Fruit fly (Drosophila melanogaster) whole organism, prepupa: ENCODE results near the gene CG16756.

Experiments
- Blimp-1 ChIP-seq: fragments of 200-800 bp; sonication (Bioruptor generic); optimal IDR thresholded peaks from 3 replicates; lab custom pipeline; 2017; ENCODE audit warnings: missing biosample characterization, missing genetic modification characterization, mild to moderate bottlenecking, moderate library complexity, missing genetic modification reagents
- CG6163 ChIP-seq: fragments of 200-800 bp; sonication (Bioruptor generic); IDR thresholded peaks from 3 replicates; pipeline ENCODE4 v1.3.6; 2022; ENCODE audit warnings: missing biosample characterization, missing genetic modification characterization
- CG7368 ChIP-seq: fragments of 200-800 bp; sonication (Bioruptor generic); optimal IDR thresholded peaks from 3 replicates; lab custom pipeline; 2016; ENCODE audit warnings: missing biosample characterization, missing genetic modification characterization
- CG8319 ChIP-seq: fragments of 200-800 bp; sonication (Bioruptor generic); optimal IDR thresholded peaks from 3 replicates; lab custom pipeline; 2016; ENCODE audit warnings: missing biosample characterization, missing genetic modification characterization
- CG8632 ChIP-seq: fragments of 200-800 bp; sonication (Bioruptor generic); optimal IDR thresholded peaks from 3 replicates; lab custom pipeline; 2016; ENCODE audit warnings: missing biosample characterization, missing genetic modification characterization
- Hr39 ChIP-seq: fragments of 200-800 bp; sonication (Bioruptor generic); optimal IDR thresholded peaks from 2 replicates; lab custom pipeline; 2016; ENCODE audit warnings: missing biosample characterization, missing genetic modification characterization
- fd85E ChIP-seq: fragments of 200-800 bp; sonication (Bioruptor generic); optimal IDR thresholded peaks from 3 replicates; lab custom pipeline; 2016; ENCODE audit warnings: missing biosample characterization, missing genetic modification characterization
- vri ChIP-seq: fragments of 200-800 bp; sonication (Bioruptor generic); optimal IDR thresholded peaks from 3 replicates; lab custom pipeline; 2016; ENCODE audit warnings: missing biosample characterization, mild to moderate bottlenecking, missing genetic modification characterization

DNA sequence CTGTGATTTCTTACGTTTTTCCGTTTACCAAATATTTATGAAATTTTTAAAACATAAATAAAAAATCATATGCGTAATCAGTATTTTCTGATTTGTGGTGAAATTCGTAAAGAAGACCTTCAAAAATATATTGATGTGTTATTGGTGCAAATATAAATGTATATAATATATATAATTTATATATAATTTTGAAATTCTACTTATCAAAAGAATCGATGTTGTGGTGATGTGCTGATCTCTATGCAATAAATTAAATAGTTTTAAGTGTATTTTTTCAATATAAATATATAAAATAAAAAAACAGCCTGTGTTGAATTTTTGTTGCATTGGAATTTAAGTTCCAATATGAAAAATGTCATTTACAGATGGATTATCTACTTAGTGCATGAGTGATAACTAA, 2.0 kb downstream of the CG16756 start, which contains the start of gene CG15784:
- TF ChIP-seq fd85E (GFP tag; lab: Kevin White, UChicago) = no peak
- TF ChIP-seq CG7368 = no peak
- no peak for TF ChIP-seq Hr39 (GFP tag; lab: Kevin White, UChicago)
- TF ChIP-seq CG6163 (GFP tag; lab: Robert Waterston, UW) = no peak
- TF ChIP-seq vri (GFP tag; lab: Kevin White, UChicago) = no peak
- no peak for TF ChIP-seq CG8319 (GFP tag; lab: Kevin White, UChicago)
- TF ChIP-seq Blimp-1 (GFP tag; lab: Kevin White, UChicago) = no peak
- TF ChIP-seq CG8632 (GFP tag; lab: Kevin White, UChicago) = no peak
